Worm (Caenorhabditis elegans): Measurements from ENCODE around the gene srd-39.

srd-39 gene

DNA sequence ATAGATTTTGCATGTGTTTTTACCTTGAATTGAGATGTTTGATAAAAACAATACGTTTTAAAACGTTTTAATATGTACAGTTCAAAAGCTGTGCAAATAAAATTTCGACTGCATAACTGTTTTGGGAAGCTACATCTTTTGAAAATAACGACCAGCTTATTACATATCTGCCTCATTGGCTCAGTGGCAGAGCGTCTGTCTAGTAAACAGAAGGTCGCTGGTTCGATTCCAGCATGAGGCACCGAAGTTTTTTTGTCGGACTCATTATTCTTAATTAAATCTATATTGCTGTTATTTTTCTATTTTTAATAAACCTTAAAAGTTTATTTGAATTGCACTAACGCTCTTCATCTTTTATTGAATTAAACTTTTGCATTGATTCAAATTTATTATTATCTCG, 7.4 kb downstream of the srd-39 start (continued):
- TF ChIP-seq hmg-1.2 (GFP tag; IDR thresholded peaks at IDR 0.05): 0 out of 2 replicates have a peak, but pooled peaks have one; percentile 7
- TF ChIP-seq dpff-1 (tag; optimal IDR thresholded peaks at IDR 0.05): no peak
- no peak for TF ChIP-seq attf-3 (GFP tag; conservative IDR thresholded peaks at IDR 0.05)
- TF ChIP-seq bed-2 (GFP tag; IDR thresholded peaks at IDR 0.05): no peak
- no peak for TF ChIP-seq madf-6 (GFP tag; IDR thresholded peaks at IDR 0.05)
- no peak for TF ChIP-seq lag-1 (GFP tag; IDR thresholded peaks at IDR 0.05)
- peak; percentile 43 for TF ChIP-seq snpc-4 (GFP tag; optimal IDR thresholded peaks at IDR 0.05)
- TF ChIP-seq snpc-4 (tag; optimal IDR thresholded peaks at IDR 0.05): peak in 1 of 4 experiments; percentile 58
- no peak for TF ChIP-seq attf-6 (GFP tag; IDR thresholded peaks at IDR 0.05)
- TF ChIP-seq F23B12.7 (tag; optimal IDR thresholded peaks at IDR 0.05; ENCODE audit: insufficient read depth): no peak
- no peak for TF ChIP-seq K12H6.12 (tag; optimal IDR thresholded peaks at IDR 0.05)
- no peak for TF ChIP-seq ztf-3 (GFP tag; optimal IDR thresholded peaks at IDR 0.05)
- TF ChIP-seq nhr-179 (tag; optimal IDR thresholded peaks at IDR 0.05): peak; percentile 8
- no peak for TF ChIP-seq Y95B8A.8 (GFP tag; IDR thresholded peaks at IDR 0.05)
- no peak for TF ChIP-seq snpc-1.3 (tag; optimal IDR thresholded peaks at IDR 0.05; ENCODE audit: insufficient read depth)
- TF ChIP-seq pha-4 (tag; optimal IDR thresholded peaks at IDR 0.05): no peak
- no peak for TF ChIP-seq ztf-18 (tag; optimal IDR thresholded peaks at IDR 0.05)
- TF ChIP-seq D2030.7 (GFP tag; IDR thresholded peaks at IDR 0.05): peak; percentile 41; the same call in 1 of the 2 replicates
- TF ChIP-seq hsf-1 (GFP tag; IDR thresholded peaks at IDR 0.05): no peak
- no peak for TF ChIP-seq ZK185.1 (tag; optimal IDR thresholded peaks at IDR 0.05; ENCODE audit: poor library complexity, severe bottlenecking)
- no peak for TF ChIP-seq F49E8.2 (tag; optimal IDR thresholded peaks at IDR 0.05; ENCODE audit: insufficient read depth)
- TF ChIP-seq nhr-80 (tag; optimal IDR thresholded peaks at IDR 0.05): no peak
- TF ChIP-seq repo-1 (tag; optimal IDR thresholded peaks at IDR 0.05): no peak

- TF ChIP-seq K12H6.12 (tag; optimal IDR thresholded peaks at IDR 0.05): no peak
- TF ChIP-seq C06A6.2 (GFP tag; conservative IDR thresholded peaks at IDR 0.05): no peak
- TF ChIP-seq rpc-1 (optimal IDR thresholded peaks at IDR 0.05): no peak
- no peak for TF ChIP-seq rpc-1 (tag; optimal IDR thresholded peaks at IDR 0.05)
- no peak for TF ChIP-seq ekl-4 (GFP tag; IDR thresholded peaks at IDR 0.05)
- no peak for TF ChIP-seq lsy-27 (tag; optimal IDR thresholded peaks at IDR 0.05; ENCODE audit: borderline replicate concordance, insufficient read depth)
- TF ChIP-seq F37B4.10 (GFP tag; IDR thresholded peaks at IDR 0.05): no peak
- TF ChIP-seq ama-1 (optimal IDR thresholded peaks at IDR 0.05): no peak
- no peak for TF ChIP-seq ama-1 (GFP tag; optimal IDR thresholded peaks at IDR 0.05)
- TF ChIP-seq efl-1 (GFP tag; optimal IDR thresholded peaks at IDR 0.05): no peak
- TF ChIP-seq sdz-38 (tag; optimal IDR thresholded peaks at IDR 0.05): no peak
- TF ChIP-seq Y79H2A.3 (GFP tag; conservative IDR thresholded peaks at IDR 0.05): no peak
- no peak for TF ChIP-seq cebp-1 (GFP tag; IDR thresholded peaks at IDR 0.05)
- no peak for TF ChIP-seq cebp-1 (tag; optimal IDR thresholded peaks at IDR 0.05)
- TF ChIP-seq attf-6 (GFP tag; IDR thresholded peaks at IDR 0.05): no peak
- TF ChIP-seq somi-1 (GFP tag; optimal IDR thresholded peaks at IDR 0.05): no peak
- TF ChIP-seq nhr-27 (tag; optimal IDR thresholded peaks at IDR 0.05): no peak
Observed at ce11 chrX:13291506-13291905, 8.9 kb downstream of the srd-39 start, which contains the start of gene srd-38. srd-38 (plus strand) TSS chrX:13291806.

DNA sequence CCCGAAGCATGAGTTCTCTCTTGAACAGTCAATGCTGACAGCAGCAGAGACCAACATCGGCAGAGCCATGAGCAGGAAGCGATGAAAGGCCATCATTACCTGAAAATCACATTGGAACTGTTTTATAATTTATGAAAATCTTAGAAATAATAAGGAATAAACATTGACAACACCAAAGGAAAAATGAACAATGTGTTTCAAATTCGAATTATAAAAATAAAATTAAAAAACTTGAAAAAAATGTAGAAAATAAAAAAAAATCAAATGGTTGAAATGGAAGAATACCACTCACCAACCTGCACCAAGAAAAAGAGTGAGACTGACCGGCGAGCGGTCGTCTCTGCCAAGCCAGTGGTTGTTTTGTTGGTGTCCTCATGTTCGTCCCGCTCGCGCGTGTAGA, 9.9 kb downstream of the srd-39 start, which contains the start of gene R04D3.3:
Gene R04D3.3 (minus strand): TSS at position 101 of the 400 bp plus-strand sequence.
- TF ChIP-seq D2030.7 (GFP tag; IDR thresholded peaks at IDR 0.05): 0 out of 2 replicates have a peak, but pooled peaks have one; percentile 22
- peak; percentile 61 for TF ChIP-seq efl-1 (GFP tag; optimal IDR thresholded peaks at IDR 0.05)
- no peak for TF ChIP-seq nhr-120 (GFP tag; IDR thresholded peaks at IDR 0.05)
